Worm (Caenorhabditis elegans): ENCODE measurements around the gene kqt-3.

DNA sequence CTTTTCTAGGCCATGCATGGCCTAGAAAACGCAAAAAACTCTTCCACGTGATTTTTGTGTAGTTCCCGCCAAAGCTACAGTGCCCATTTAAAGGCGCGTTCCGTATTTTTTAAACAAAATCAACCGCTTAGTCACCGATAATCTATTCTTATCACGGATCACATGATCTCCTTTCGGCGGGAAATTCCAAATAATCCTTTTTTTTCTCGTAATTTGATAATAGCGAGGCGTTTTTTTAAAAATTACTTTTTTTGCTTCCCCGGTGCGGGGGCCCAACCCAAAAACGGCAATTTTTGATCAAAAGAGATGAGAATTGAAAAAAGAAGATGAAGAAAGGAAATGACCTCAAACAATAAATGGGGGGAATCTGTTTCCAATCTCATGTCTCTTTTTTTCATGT, 54.9 kb downstream of the kqt-3 start:
- no peak for TF ChIP-seq unc-130 (tag; optimal IDR thresholded peaks at IDR 0.05)
- TF ChIP-seq mdl-1 (tag; optimal IDR thresholded peaks at IDR 0.05), result peak in 1 of 2 experiments; percentile 13
- TF ChIP-seq pag-3 (tag; optimal IDR thresholded peaks at IDR 0.05; ENCODE audit: borderline replicate concordance, insufficient read depth), result no peak
- no peak for TF ChIP-seq C16A3.4 (tag; optimal IDR thresholded peaks at IDR 0.05)
- no peak for TF ChIP-seq nhr-237 (tag; optimal IDR thresholded peaks at IDR 0.05)
- TF ChIP-seq fos-1 (tag; optimal IDR thresholded peaks at IDR 0.05), result no peak
